Worm (Caenorhabditis elegans) whole organism, young adult: Measurements from ENCODE around the gene Y58A7A.2.

Experiments used
- C17E4.6 ChIP-seq: fragments of 200-800 bp; sonication (Bioruptor generic); IDR thresholded peaks from 2 replicates; pipeline ENCODE4 v1.3.6; 2022; ENCODE audit warnings: missing genetic modification reagents, missing genetic modification characterization, missing compliant biosample characterization
- F33H1.4 ChIP-seq: fragments of 200-800 bp; sonication (Bioruptor generic); IDR thresholded peaks from 2 replicates; pipeline ENCODE4 v1.3.6; 2022; ENCODE audit warnings: missing genetic modification reagents, missing genetic modification characterization, missing compliant biosample characterization
- F55B11.4 ChIP-seq: sonication (generic microtip); optimal IDR thresholded peaks from 2 replicates; lab custom pipeline; 2016; ENCODE audit warnings: missing compliant biosample characterization, missing genetic modification characterization, borderline replicate concordance; ENCODE audit not compliant: insufficient read depth
- K11D2.4 ChIP-seq: fragments of 200-800 bp; sonication (Bioruptor generic); IDR thresholded peaks from 2 replicates; pipeline ENCODE4 v1.3.6; 2022; ENCODE audit warnings: missing genetic modification reagents, missing genetic modification characterization, missing compliant biosample characterization
- T26A5.8 ChIP-seq: sonication (generic microtip); optimal IDR thresholded peaks from 2 replicates; lab custom pipeline; 2016; ENCODE audit warnings: missing genetic modification characterization, missing compliant biosample characterization
- Y67H2A.10 ChIP-seq: fragments of 200-800 bp; sonication (Bioruptor generic); conservative IDR thresholded peaks from 2 replicates; pipeline ENCODE4 v1.3.6; 2022; ENCODE audit warnings: missing genetic modification reagents, missing genetic modification characterization, missing compliant biosample characterization
- akir-1 ChIP-seq: fragments of 200-800 bp; sonication (Bioruptor generic); optimal IDR thresholded peaks from 2 replicates; lab custom pipeline; 2018; ENCODE audit warnings: mild to moderate bottlenecking, missing genetic modification characterization, moderate library complexity, missing compliant biosample characterization
- atf-7 ChIP-seq: sonication (generic microtip); optimal IDR thresholded peaks from 2 replicates; lab custom pipeline; 2017; ENCODE audit warnings: mild to moderate bottlenecking, missing genetic modification characterization, missing compliant biosample characterization
- attf-3 ChIP-seq: fragments of 200-800 bp; sonication (Bioruptor generic); conservative IDR thresholded peaks from 2 replicates; pipeline ENCODE4 v1.3.6; 2022; ENCODE audit warnings: missing genetic modification reagents, missing genetic modification characterization, missing compliant biosample characterization
- attf-6 ChIP-seq: fragments of 200-800 bp; sonication (Bioruptor generic); IDR thresholded peaks from 2 replicates; pipeline ENCODE4 v1.3.6; 2022; ENCODE audit warnings: missing genetic modification reagents, missing genetic modification characterization, missing compliant biosample characterization
- bed-1 ChIP-seq: fragments of 200-800 bp; sonication (Bioruptor generic); IDR thresholded peaks from 2 replicates; pipeline ENCODE4 v1.3.6; 2022; ENCODE audit warnings: missing genetic modification reagents, missing genetic modification characterization, missing compliant biosample characterization
- ceh-91 ChIP-seq: fragments of 200-800 bp; sonication (Bioruptor generic); IDR thresholded peaks from 2 replicates; pipeline ENCODE4 v1.3.6; 2022; ENCODE audit warnings: missing genetic modification reagents, missing genetic modification characterization, missing compliant biosample characterization
- dpl-1 ChIP-seq: fragments of 150-350 bp; optimal IDR thresholded peaks from 2 replicates; lab custom pipeline; 2014; ENCODE audit warnings: missing biosample characterization, missing genetic modification reagents, missing genetic modification characterization
- egl-18 ChIP-seq: fragments of 200-800 bp; sonication (Bioruptor generic); IDR thresholded peaks from 2 replicates; pipeline ENCODE4 v1.3.6; 2022; ENCODE audit warnings: missing genetic modification reagents, missing genetic modification characterization, missing compliant biosample characterization
- egl-44 ChIP-seq: fragments of 200-800 bp; sonication (Bioruptor generic); IDR thresholded peaks from 2 replicates; pipeline ENCODE4 v1.3.6; 2022; ENCODE audit warnings: missing genetic modification reagents, missing genetic modification characterization, missing compliant biosample characterization
- ekl-4 ChIP-seq: fragments of 200-800 bp; sonication (Bioruptor generic); IDR thresholded peaks from 2 replicates; pipeline ENCODE4 v1.3.6; 2022; ENCODE audit warnings: missing genetic modification reagents, missing genetic modification characterization, missing compliant biosample characterization
- fkh-3 ChIP-seq: sonication (generic microtip); optimal IDR thresholded peaks from 2 replicates; lab custom pipeline; 2016; ENCODE audit warnings: mild to moderate bottlenecking, missing genetic modification characterization, missing compliant biosample characterization
- hmg-20 ChIP-seq: fragments of 200-800 bp; sonication (Bioruptor generic); IDR thresholded peaks from 2 replicates; pipeline ENCODE4 v1.3.6; 2022; ENCODE audit warnings: missing genetic modification reagents, missing genetic modification characterization, missing compliant biosample characterization
- lag-1 ChIP-seq: fragments of 200-800 bp; sonication (Bioruptor generic); IDR thresholded peaks from 2 replicates; pipeline ENCODE4 v1.3.6; 2022; ENCODE audit warnings: missing genetic modification reagents, missing genetic modification characterization, missing compliant biosample characterization
- lin-26 ChIP-seq: fragments of 200-800 bp; sonication (Bioruptor generic); IDR thresholded peaks from 2 replicates; pipeline ENCODE4 v1.3.6; 2022; ENCODE audit warnings: missing genetic modification reagents, missing genetic modification characterization, missing compliant biosample characterization
- lin-54 ChIP-seq: fragments of 200-800 bp; sonication (Bioruptor generic); optimal IDR thresholded peaks from 2 replicates; lab custom pipeline; 2018; ENCODE audit warnings: mild to moderate bottlenecking, missing genetic modification characterization, missing compliant biosample characterization
- madf-6 ChIP-seq: fragments of 200-800 bp; sonication (Bioruptor generic); IDR thresholded peaks from 2 replicates; pipeline ENCODE4 v1.3.6; 2022; ENCODE audit warnings: missing genetic modification reagents, missing genetic modification characterization, missing compliant biosample characterization
- madf-8 ChIP-seq: fragments of 200-800 bp; sonication (Bioruptor generic); conservative IDR thresholded peaks from 2 replicates; pipeline ENCODE4 v1.3.6; 2022; ENCODE audit warnings: missing genetic modification reagents, missing genetic modification characterization, missing compliant biosample characterization
- mxl-1 ChIP-seq: sonication (generic microtip); optimal IDR thresholded peaks from 2 replicates; lab custom pipeline; 2016; ENCODE audit warnings: missing genetic modification characterization, missing compliant biosample characterization
- nfya-1 ChIP-seq: sonication (generic microtip); optimal IDR thresholded peaks from 2 replicates; lab custom pipeline; 2017; ENCODE audit warnings: antibody characterized with exemption, missing compliant biosample characterization, missing genetic modification characterization, borderline replicate concordance; ENCODE audit not compliant: insufficient read depth
- nfya-2 ChIP-seq: fragments of 200-800 bp; sonication (Bioruptor generic); IDR thresholded peaks from 2 replicates; pipeline ENCODE4 v1.3.6; 2022; ENCODE audit warnings: missing genetic modification reagents, missing genetic modification characterization, missing compliant biosample characterization
- sea-2 ChIP-seq: fragments of 200-800 bp; sonication (Bioruptor generic); IDR thresholded peaks from 2 replicates; pipeline ENCODE4 v1.3.6; 2022; ENCODE audit warnings: missing genetic modification characterization, missing compliant biosample characterization
- snpc-3.4 ChIP-seq: sonication (generic microtip); optimal IDR thresholded peaks from 2 replicates; lab custom pipeline; 2017; ENCODE audit warnings: missing genetic modification characterization, mild to moderate bottlenecking, missing compliant biosample characterization, antibody characterized with exemption, moderate library complexity, missing genotype, missing genetic modification reagents
- snpc-4 ChIP-seq, 5 experiments: fragments of 150-350 bp in 1 of 5; sonication (generic microtip) in 4 of 5; optimal IDR thresholded peaks; 2 replicates each; lab custom pipeline; 2014 to 2018; ENCODE audit warnings: missing genetic modification characterization in 5 of 5, missing biosample characterization in 3 of 5, antibody characterized with exemption in 2 of 5, mild to moderate bottlenecking in 2 of 5, missing compliant biosample characterization in 2 of 5, missing genotype in 2 of 5, moderate library complexity in 2 of 5, missing genetic modification reagents in 1 of 5
- tbx-9 ChIP-seq: sonication (generic microtip); optimal IDR thresholded peaks from 2 replicates; lab custom pipeline; 2016; ENCODE audit warnings: borderline replicate concordance, missing genetic modification characterization, inconsistent platforms, missing compliant biosample characterization
- tlf-1 ChIP-seq: fragments of 200-800 bp; sonication (Bioruptor generic); optimal IDR thresholded peaks from 2 replicates; lab custom pipeline; 2018; ENCODE audit warnings: mild to moderate bottlenecking, missing genetic modification characterization, missing compliant biosample characterization
- unc-62 ChIP-seq: fragments of 150-350 bp; optimal IDR thresholded peaks from 2 replicates; lab custom pipeline; 2014; ENCODE audit warnings: missing biosample characterization, missing genetic modification reagents, missing genetic modification characterization
- ztf-26 ChIP-seq: sonication (generic microtip); optimal IDR thresholded peaks from 2 replicates; lab custom pipeline; 2017; ENCODE audit warnings: missing genetic modification characterization, missing compliant biosample characterization
- ztf-28 ChIP-seq: fragments of 200-800 bp; sonication (Bioruptor generic); IDR thresholded peaks from 2 replicates; pipeline ENCODE4 v1.3.6; 2022; ENCODE audit warnings: missing genetic modification reagents, missing genetic modification characterization, missing compliant biosample characterization

The Y58A7A.2 gene

DNA sequence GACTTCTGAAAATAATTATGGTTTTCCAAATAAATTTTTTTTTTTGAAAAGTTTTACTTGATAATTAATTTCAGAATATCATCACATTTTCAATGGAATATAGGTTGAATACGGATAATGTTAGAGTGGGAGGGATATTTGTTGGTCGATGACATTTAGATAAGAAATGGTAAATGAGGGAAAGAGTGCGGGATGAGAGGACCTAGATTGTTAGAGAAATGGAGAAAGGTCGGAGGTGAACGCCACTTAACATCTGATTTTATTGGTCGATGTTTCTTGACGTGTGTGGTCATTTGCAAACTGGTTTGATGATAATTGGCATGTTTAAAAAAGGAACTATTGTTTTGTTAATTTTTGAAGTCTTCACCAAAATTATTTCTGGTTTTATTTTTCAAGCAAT is 33.5 kb downstream of the Y58A7A.2 start:
- no peak for TF ChIP-seq lag-1 (GFP tag; lab: Robert Waterston, UW)
- TF ChIP-seq F55B11.4 (tag; lab: Kevin White, UChicago) = no peak

DNA sequence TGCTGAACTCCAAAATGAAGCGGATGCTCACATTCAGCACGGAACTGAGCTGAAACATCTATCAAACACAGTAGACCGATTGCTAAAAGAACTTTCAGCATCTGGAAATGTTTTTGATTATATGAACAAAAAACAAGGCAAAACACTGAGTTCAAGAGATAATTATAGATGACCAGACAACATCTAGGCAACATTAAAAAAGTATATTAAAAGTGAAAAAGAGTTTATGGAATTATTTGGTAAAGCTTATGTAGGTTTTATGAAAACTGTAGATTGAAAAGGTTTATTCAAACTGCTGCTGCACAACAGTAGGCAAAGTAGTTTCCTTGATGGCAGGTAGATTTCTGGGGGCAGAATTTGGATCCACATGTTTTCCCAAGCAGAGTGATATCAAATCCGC is 35.6 kb downstream of the Y58A7A.2 start, which contains the start of gene K11D12.7:
Gene K11D12.7 (minus strand): TSS at position 101 of the 400 bp plus-strand sequence.
- TF ChIP-seq atf-7 (tag; lab: Kevin White, UChicago) (no peak), nfya-2 (GFP tag; lab: Robert Waterston, UW) (no peak), dpl-1 (GFP tag; lab: Kevin White, UChicago) (no peak), egl-18 (GFP tag; lab: Robert Waterston, UW) (no peak), tbx-9 (tag; lab: Kevin White, UChicago) (no peak), madf-6 (GFP tag; lab: Robert Waterston, UW) (no peak), C17E4.6 (no peak), ceh-91 (GFP tag; lab: Robert Waterston, UW) (no peak), fkh-3 (no peak), T26A5.8 (no peak), bed-1 (GFP tag; lab: Robert Waterston, UW) (no peak), unc-62 (GFP tag; lab: Kevin White, UChicago) (no peak), lin-54 (GFP tag; lab: Kevin White, UChicago) (no peak), F55B11.4 (tag; lab: Kevin White, UChicago) (no peak), K11D2.4 (GFP tag; lab: Robert Waterston, UW) (no peak), hmg-20 (GFP tag; lab: Robert Waterston, UW) (no peak), egl-44 (GFP tag; lab: Robert Waterston, UW) (no peak)
- TF ChIP-seq, all 124 proteins: peak for 0

DNA sequence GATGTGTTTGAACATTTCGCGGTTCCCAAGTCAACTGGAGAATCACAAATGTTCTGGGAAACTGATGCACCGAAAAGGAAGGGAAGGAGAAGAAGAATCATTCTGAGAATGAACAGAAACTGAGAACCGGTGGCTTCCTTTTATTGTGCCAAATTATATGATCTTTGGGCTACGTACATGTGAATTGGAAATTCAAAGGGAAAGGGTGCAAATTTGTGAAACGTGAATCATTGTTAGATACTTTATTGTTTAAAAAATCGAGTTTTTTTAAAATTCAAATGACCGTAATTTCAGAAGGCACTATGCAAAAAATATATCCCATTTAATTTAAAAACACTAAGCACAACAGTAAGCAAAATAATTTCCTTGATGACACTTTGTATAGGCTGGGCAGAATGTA is 36.9 kb downstream of the Y58A7A.2 start, which contains the start of gene K11D12.6:
Gene K11D12.6 (minus strand): TSS at position 101 of the 400 bp plus-strand sequence.
- TF ChIP-seq ztf-26 (tag; lab: Kevin White, UChicago) (no peak), lin-54 (GFP tag; lab: Kevin White, UChicago) (no peak), K11D2.4 (GFP tag; lab: Robert Waterston, UW) (no peak), nfya-1 (tag; lab: Kevin White, UChicago) (no peak), attf-3 (GFP tag; lab: Robert Waterston, UW) (no peak), sea-2 (GFP tag; lab: Robert Waterston, UW) (no peak), akir-1 (GFP tag; lab: Kevin White, UChicago) (no peak), ztf-28 (GFP tag; lab: Robert Waterston, UW) (no peak), snpc-3.4 (tag; lab: Kevin White, UChicago) (no peak), F33H1.4 (GFP tag; lab: Robert Waterston, UW) (no peak), madf-8 (no peak), Y67H2A.10 (GFP tag; lab: Robert Waterston, UW) (no peak), snpc-4 (GFP tag; optimal IDR thresholded peaks at IDR 0.05; lab: Kevin White, UChicago) (no peak), snpc-4 (tag; optimal IDR thresholded peaks at IDR 0.05; lab: Kevin White, UChicago) (no peak), ekl-4 (GFP tag; lab: Robert Waterston, UW) (no peak), lin-26 (GFP tag; lab: Robert Waterston, UW) (no peak), bed-1 (GFP tag; lab: Robert Waterston, UW) (no peak), attf-6 (GFP tag; lab: Robert Waterston, UW) (no peak), mxl-1 (tag; lab: Kevin White, UChicago) (no peak), tlf-1 (GFP tag; lab: Kevin White, UChicago) (no peak), tbx-9 (tag; lab: Kevin White, UChicago) (no peak)
